Worm (Caenorhabditis elegans): Measurements from ENCODE around the gene mcm-2.

ce11 chrII:11958793-11959574 lies 47.4 kb downstream of the mcm-2 start:
- no peak for TF ChIP-seq ama-1 (optimal IDR thresholded peaks at IDR 0.05)
- peak; percentile 69; the same call in 1 of the 2 replicates for TF ChIP-seq scrt-1 (GFP tag; IDR thresholded peaks at IDR 0.05)
- TF ChIP-seq aly-1 (tag; optimal IDR thresholded peaks at IDR 0.05): peak; percentile 68
- peak; percentile 43 for TF ChIP-seq tra-4 (tag; optimal IDR thresholded peaks at IDR 0.05)
- TF ChIP-seq ets-7 (tag; optimal IDR thresholded peaks at IDR 0.05): no peak
- peak; percentile 76 for TF ChIP-seq flt-1 (GFP tag; IDR thresholded peaks at IDR 0.05)

All from whole organism, early embryonic.